Worm (Caenorhabditis elegans) whole organism, L4/young adult: ENCODE data around the gene C17H12.3.

Experiments used
- W03F9.2 ChIP-seq: fragments of 150-350 bp; optimal IDR thresholded peaks from 2 replicates; lab custom pipeline; 2014; ENCODE audit warnings: missing biosample characterization, missing genetic modification characterization
- dao-5 ChIP-seq: sonication (generic microtip); optimal IDR thresholded peaks from 2 replicates; lab custom pipeline; 2016; ENCODE audit warnings: missing genotype, missing genetic modification characterization, moderate library complexity, missing compliant biosample characterization

DNA sequence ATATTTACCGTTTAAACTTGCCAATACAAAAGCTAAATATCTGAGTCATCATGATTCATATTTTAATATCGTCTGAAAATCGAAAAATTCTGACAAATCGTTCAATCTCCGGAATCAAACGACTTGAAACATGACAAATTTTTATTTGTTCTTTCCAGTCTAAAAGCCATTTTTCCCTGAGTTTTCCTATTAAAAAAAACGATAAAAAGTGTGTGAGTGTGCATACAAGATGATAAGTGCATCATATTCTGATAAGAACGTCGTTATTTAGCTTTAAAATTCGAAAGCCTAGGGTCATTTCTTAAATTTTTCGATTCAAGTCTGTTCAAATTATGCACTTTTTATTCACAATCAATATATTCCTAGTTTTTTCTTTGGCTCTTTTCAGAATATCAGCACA lies 34.5 kb upstream of the C17H12.3 start, which contains the start of gene H20E11.1:
- no peak for TF ChIP-seq W03F9.2
- TF ChIP-seq dao-5 (tag; lab: Kevin White, UChicago): no peak
